Worm (Caenorhabditis elegans): ENCODE results near the gene srj-54.

DNA sequence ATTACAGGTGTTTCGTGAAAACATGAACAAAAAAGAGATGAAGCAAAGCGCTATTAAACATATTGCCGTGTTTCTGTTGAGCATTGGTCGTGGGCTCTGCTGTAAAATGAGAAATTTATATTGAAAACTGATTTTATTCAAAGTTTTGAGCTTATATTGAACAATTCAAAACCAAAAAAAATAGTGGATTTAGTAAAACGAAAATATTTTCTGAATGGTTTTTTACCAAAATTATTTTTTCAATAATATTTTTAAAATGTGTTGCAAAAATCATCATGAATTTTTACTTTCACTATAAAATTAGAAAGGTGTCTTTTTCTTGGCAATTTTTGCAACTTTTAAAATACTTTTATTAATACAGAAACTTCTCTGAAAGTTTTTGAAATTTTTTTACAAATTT, 43.6 kb upstream of the srj-54 start, which contains the start of gene C31B8.7:
- TF ChIP-seq ztf-29 (GFP tag; IDR thresholded peaks at IDR 0.05) (no peak), ztf-23 (GFP tag; IDR thresholded peaks at IDR 0.05) (no peak), ref-1 (GFP tag; conservative IDR thresholded peaks at IDR 0.05) (no peak), med-1 (GFP tag; optimal IDR thresholded peaks at IDR 0.05; ENCODE audit: insufficient read depth) (no peak), flt-1 (GFP tag; IDR thresholded peaks at IDR 0.05) (no peak)
